Fruit fly (Drosophila melanogaster) whole organism, embryonic: ENCODE results near the gene CG44837.

Source experiments
- CG7556 ChIP-seq: fragments of 200-800 bp; sonication (Bioruptor generic); optimal IDR thresholded peaks from 2 replicates; lab custom pipeline; 2017; ENCODE audit warnings: missing biosample characterization, mild to moderate bottlenecking, missing genetic modification characterization
- CG7928 ChIP-seq: fragments of 200-800 bp; sonication (Bioruptor generic); optimal IDR thresholded peaks from 2 replicates; lab custom pipeline; 2017; ENCODE audit warnings: missing biosample characterization, mild to moderate bottlenecking, missing genetic modification characterization
- CG8089 ChIP-seq: fragments of 200-800 bp; sonication (Bioruptor generic); optimal IDR thresholded peaks from 3 replicates; lab custom pipeline; 2016; ENCODE audit warnings: missing biosample characterization, missing genetic modification characterization
- CG8944 ChIP-seq: fragments of 200-800 bp; sonication (Bioruptor generic); optimal IDR thresholded peaks from 3 replicates; lab custom pipeline; 2016; ENCODE audit warnings: missing biosample characterization, missing genetic modification characterization
- H2.0 ChIP-seq: fragments of 200-800 bp; sonication (Bioruptor generic); IDR thresholded peaks from 2 replicates; pipeline ENCODE4 v1.3.6; 2022; ENCODE audit warnings: missing biosample characterization, missing genetic modification characterization
- PHDP ChIP-seq: fragments of 200-800 bp; sonication (Bioruptor generic); optimal IDR thresholded peaks from 3 replicates; lab custom pipeline; 2018; ENCODE audit warnings: missing biosample characterization, mild to moderate bottlenecking, missing genetic modification characterization, moderate library complexity
- sens-2 ChIP-seq: fragments of 200-800 bp; sonication (Bioruptor generic); IDR thresholded peaks from 2 replicates; pipeline ENCODE4 v1.3.6; 2022; ENCODE audit warnings: missing biosample characterization, missing genetic modification characterization
- sima ChIP-seq: fragments of 200-800 bp; sonication (Bioruptor generic); optimal IDR thresholded peaks from 2 replicates; lab custom pipeline; 2016; ENCODE audit warnings: missing biosample characterization, missing genetic modification characterization
- zfh1 ChIP-seq: fragments of 200-800 bp; sonication (Bioruptor generic); IDR thresholded peaks from 3 replicates; pipeline ENCODE4 v1.3.6; 2022; ENCODE audit warnings: missing biosample characterization, missing genetic modification characterization

dm6 chr3L:11833296-11833717 is 105.4 kb downstream of the CG44837 start, which contains the start of gene CycA:
- TF ChIP-seq H2.0 (GFP tag; lab: Robert Waterston, UW) = no peak
- TF ChIP-seq CG7556 (GFP tag; lab: Kevin White, UChicago) = no peak
- TF ChIP-seq CG7928 (GFP tag; lab: Kevin White, UChicago) = no peak
- peak; percentile 9 for TF ChIP-seq PHDP
- TF ChIP-seq sens-2 = no peak
- no peak for TF ChIP-seq CG8089
- TF ChIP-seq zfh1 (GFP tag; lab: Robert Waterston, UW) = no peak
- TF ChIP-seq sima (GFP tag; lab: Kevin White, UChicago) = no peak
- no peak for TF ChIP-seq CG8944 (GFP tag; lab: Kevin White, UChicago)
